Worm (Caenorhabditis elegans): ENCODE results near the gene odr-8.
A peak's percentile ranks its signal among the peaks of the same experiment; 100 is the strongest.

- TF ChIP-seq ceh-82 (tag; optimal IDR thresholded peaks at IDR 0.05) (no peak), elt-1 (tag; optimal IDR thresholded peaks at IDR 0.05) (no peak), unc-62 (GFP tag; optimal IDR thresholded peaks at IDR 0.05) (no peak), fos-1 (tag; optimal IDR thresholded peaks at IDR 0.05) (no peak), nhr-237 (tag; optimal IDR thresholded peaks at IDR 0.05) (no peak), zag-1 (tag; optimal IDR thresholded peaks at IDR 0.05) (peak; percentile 0)
These were observed 35.1 kb downstream of the odr-8 start for ce11 chrIV:6547397-6547796.

Data from whole organism, L2 larva.